Worm (Caenorhabditis elegans) whole organism, young adult: ENCODE measurements around the gene srt-4.

Source experiments
- B0035.1 ChIP-seq: sonication (generic microtip); optimal IDR thresholded peaks from 2 replicates; lab custom pipeline; 2016; ENCODE audit warnings: missing genetic modification characterization, mild to moderate bottlenecking, missing compliant biosample characterization, missing genotype, missing genetic modification reagents
- B0261.1 ChIP-seq: sonication (generic microtip); optimal IDR thresholded peaks from 2 replicates; lab custom pipeline; 2016; ENCODE audit warnings: mild to moderate bottlenecking, missing genetic modification characterization, moderate library complexity, missing compliant biosample characterization
- B0336.3 ChIP-seq: fragments of 200-800 bp; sonication (Bioruptor generic); IDR thresholded peaks from 2 replicates; pipeline ENCODE4 v1.3.6; 2022; ENCODE audit warnings: missing genetic modification characterization, missing compliant biosample characterization
- C17E4.6 ChIP-seq: fragments of 200-800 bp; sonication (Bioruptor generic); IDR thresholded peaks from 2 replicates; pipeline ENCODE4 v1.3.6; 2022; ENCODE audit warnings: missing genetic modification reagents, missing genetic modification characterization, missing compliant biosample characterization
- D2030.7 ChIP-seq: fragments of 200-800 bp; sonication (Bioruptor generic); IDR thresholded peaks from 2 replicates; pipeline ENCODE4 v1.3.6; 2022; ENCODE audit warnings: missing genetic modification reagents, missing genetic modification characterization, missing compliant biosample characterization
- F39B2.1 ChIP-seq: fragments of 200-800 bp; sonication (Bioruptor generic); IDR thresholded peaks from 2 replicates; pipeline ENCODE4 v1.3.6; 2022; ENCODE audit warnings: missing genetic modification reagents, missing genetic modification characterization, missing compliant biosample characterization
- F49E8.2 ChIP-seq: sonication (generic microtip); optimal IDR thresholded peaks from 3 replicates; lab custom pipeline; 2017; ENCODE audit warnings: missing genetic modification characterization, mild to moderate bottlenecking, missing compliant biosample characterization, antibody characterized with exemption, moderate library complexity; ENCODE audit not compliant: insufficient read depth
- F52B5.7 ChIP-seq: sonication (generic microtip); optimal IDR thresholded peaks from 2 replicates; lab custom pipeline; 2016; ENCODE audit warnings: mild to moderate bottlenecking, missing genetic modification characterization, missing compliant biosample characterization
- F57C9.4 ChIP-seq: sonication (generic microtip); optimal IDR thresholded peaks from 2 replicates; lab custom pipeline; 2017; ENCODE audit warnings: mild to moderate bottlenecking, missing genetic modification characterization, missing compliant biosample characterization
- T26A5.8 ChIP-seq: sonication (generic microtip); optimal IDR thresholded peaks from 2 replicates; lab custom pipeline; 2016; ENCODE audit warnings: missing genetic modification characterization, missing compliant biosample characterization
- Y53G8AR.9 ChIP-seq: fragments of 200-800 bp; sonication (Bioruptor generic); conservative IDR thresholded peaks from 2 replicates; pipeline ENCODE4 v1.3.6; 2022; ENCODE audit warnings: missing genetic modification reagents, missing genetic modification characterization, missing compliant biosample characterization
- ZK185.1 ChIP-seq: sonication (generic microtip); optimal IDR thresholded peaks from 2 replicates; lab custom pipeline; 2016; ENCODE audit warnings: mild to moderate bottlenecking, missing genetic modification characterization, missing compliant biosample characterization; ENCODE audit not compliant: poor library complexity, severe bottlenecking
- attf-3 ChIP-seq: fragments of 200-800 bp; sonication (Bioruptor generic); conservative IDR thresholded peaks from 2 replicates; pipeline ENCODE4 v1.3.6; 2022; ENCODE audit warnings: missing genetic modification reagents, missing genetic modification characterization, missing compliant biosample characterization
- attf-5 ChIP-seq: fragments of 200-800 bp; sonication (Bioruptor generic); optimal IDR thresholded peaks from 2 replicates; lab custom pipeline; 2018; ENCODE audit warnings: mild to moderate bottlenecking, missing genetic modification characterization, missing compliant biosample characterization
- attf-6 ChIP-seq: fragments of 200-800 bp; sonication (Bioruptor generic); IDR thresholded peaks from 2 replicates; pipeline ENCODE4 v1.3.6; 2022; ENCODE audit warnings: missing genetic modification reagents, missing genetic modification characterization, missing compliant biosample characterization
- ccch-3 ChIP-seq: fragments of 200-800 bp; sonication (Bioruptor generic); optimal IDR thresholded peaks from 2 replicates; lab custom pipeline; 2018; ENCODE audit warnings: mild to moderate bottlenecking, missing genetic modification characterization, missing compliant biosample characterization
- cebp-1 ChIP-seq, 2 experiments: fragments of 200-800 bp in 1 of 2; sonication (Bioruptor generic) in 1 of 2; sonication (generic microtip) in 1 of 2; IDR thresholded peaks in 1 of 2; optimal IDR thresholded peaks in 1 of 2; 2 replicates each; pipeline versions ENCODE4 v1.3.6 to Lab custom; 2017 to 2022; ENCODE audit warnings: missing compliant biosample characterization in 2 of 2, missing genetic modification characterization in 2 of 2, mild to moderate bottlenecking in 1 of 2, missing genetic modification reagents in 1 of 2, moderate library complexity in 1 of 2
- chd-7 ChIP-seq: sonication (generic microtip); optimal IDR thresholded peaks from 2 replicates; lab custom pipeline; 2016; ENCODE audit warnings: mild to moderate bottlenecking, missing genetic modification characterization, moderate library complexity, missing compliant biosample characterization
- die-1 ChIP-seq: sonication (generic microtip); optimal IDR thresholded peaks from 2 replicates; lab custom pipeline; 2016; ENCODE audit warnings: missing genotype, mild to moderate bottlenecking, missing genetic modification characterization, missing compliant biosample characterization
- dox-1 ChIP-seq: fragments of 200-800 bp; sonication (Bioruptor generic); IDR thresholded peaks from 2 replicates; pipeline ENCODE4 v1.3.6; 2022; ENCODE audit warnings: missing genetic modification reagents, missing genetic modification characterization, missing compliant biosample characterization
- dpff-1 ChIP-seq: sonication (generic microtip); optimal IDR thresholded peaks from 2 replicates; lab custom pipeline; 2017; ENCODE audit warnings: mild to moderate bottlenecking, missing genetic modification characterization, missing compliant biosample characterization
- egl-44 ChIP-seq: fragments of 200-800 bp; sonication (Bioruptor generic); IDR thresholded peaks from 2 replicates; pipeline ENCODE4 v1.3.6; 2022; ENCODE audit warnings: missing genetic modification reagents, missing genetic modification characterization, missing compliant biosample characterization
- egrh-3 ChIP-seq: fragments of 200-800 bp; sonication (Bioruptor generic); IDR thresholded peaks from 2 replicates; pipeline ENCODE4 v1.3.6; 2022; ENCODE audit warnings: missing genetic modification reagents, missing genetic modification characterization, missing compliant biosample characterization
- him-1 ChIP-seq: sonication (generic microtip); optimal IDR thresholded peaks from 2 replicates; lab custom pipeline; 2016; ENCODE audit warnings: missing genotype, missing genetic modification reagents, missing genetic modification characterization, missing compliant biosample characterization
- hlh-12 ChIP-seq: sonication (generic microtip); optimal IDR thresholded peaks from 2 replicates; lab custom pipeline; 2016; ENCODE audit warnings: missing genetic modification characterization, missing compliant biosample characterization
- hlh-26 ChIP-seq: fragments of 200-800 bp; sonication (Bioruptor generic); conservative IDR thresholded peaks from 2 replicates; pipeline ENCODE4 v1.3.6; 2022; ENCODE audit warnings: missing genetic modification reagents, missing genetic modification characterization, missing compliant biosample characterization
- let-526 ChIP-seq: fragments of 200-800 bp; sonication (Bioruptor generic); IDR thresholded peaks from 2 replicates; pipeline ENCODE4 v1.3.6; 2022; ENCODE audit warnings: missing genetic modification reagents, missing genetic modification characterization, missing compliant biosample characterization
- lin-35 ChIP-seq, 3 experiments: fragments of 150-350 bp in 2 of 3; sonication (generic microtip) in 1 of 3; optimal IDR thresholded peaks; 2 replicates each; lab custom pipeline; 2014 to 2018; ENCODE audit warnings: missing biosample characterization in 3 of 3, missing genetic modification characterization in 3 of 3, missing genetic modification reagents in 3 of 3
- lin-54 ChIP-seq: fragments of 200-800 bp; sonication (Bioruptor generic); optimal IDR thresholded peaks from 2 replicates; lab custom pipeline; 2018; ENCODE audit warnings: mild to moderate bottlenecking, missing genetic modification characterization, missing compliant biosample characterization
- lsl-1 ChIP-seq: fragments of 200-800 bp; sonication (Bioruptor generic); optimal IDR thresholded peaks from 2 replicates; lab custom pipeline; 2018; ENCODE audit warnings: mild to moderate bottlenecking, missing genetic modification characterization, moderate library complexity, missing compliant biosample characterization
- madf-10 ChIP-seq: sonication (generic microtip); optimal IDR thresholded peaks from 2 replicates; lab custom pipeline; 2016; ENCODE audit warnings: mild to moderate bottlenecking, missing genetic modification characterization, missing compliant biosample characterization
- madf-3 ChIP-seq: fragments of 200-800 bp; sonication (Bioruptor generic); IDR thresholded peaks from 2 replicates; pipeline ENCODE4 v1.3.6; 2022; ENCODE audit warnings: missing genetic modification reagents, missing genetic modification characterization, missing compliant biosample characterization
- mxl-1 ChIP-seq: sonication (generic microtip); optimal IDR thresholded peaks from 2 replicates; lab custom pipeline; 2016; ENCODE audit warnings: missing genetic modification characterization, missing compliant biosample characterization
- nfya-2 ChIP-seq: fragments of 200-800 bp; sonication (Bioruptor generic); IDR thresholded peaks from 2 replicates; pipeline ENCODE4 v1.3.6; 2022; ENCODE audit warnings: missing genetic modification reagents, missing genetic modification characterization, missing compliant biosample characterization
- nhr-27 ChIP-seq: fragments of 200-800 bp; sonication (Bioruptor generic); optimal IDR thresholded peaks from 2 replicates; lab custom pipeline; 2018; ENCODE audit warnings: mild to moderate bottlenecking, missing genetic modification characterization, moderate library complexity, missing compliant biosample characterization
- nhr-90 ChIP-seq: sonication (generic microtip); optimal IDR thresholded peaks from 2 replicates; lab custom pipeline; 2016; ENCODE audit warnings: missing genotype, mild to moderate bottlenecking, missing genetic modification characterization, missing compliant biosample characterization
- pha-4 ChIP-seq: fragments of 150-350 bp; sonication (generic microtip); optimal IDR thresholded peaks from 2 replicates; lab custom pipeline; 2014; ENCODE audit warnings: missing biosample characterization, missing genetic modification reagents, missing genetic modification characterization
- repo-1 ChIP-seq: sonication (generic microtip); optimal IDR thresholded peaks from 2 replicates; lab custom pipeline; 2017; ENCODE audit warnings: mild to moderate bottlenecking, missing genetic modification characterization, missing compliant biosample characterization
- snpc-4 ChIP-seq, 5 experiments: fragments of 150-350 bp in 1 of 5; sonication (generic microtip) in 4 of 5; optimal IDR thresholded peaks; 2 replicates each; lab custom pipeline; 2014 to 2018; ENCODE audit warnings: missing genetic modification characterization in 5 of 5, missing biosample characterization in 3 of 5, antibody characterized with exemption in 2 of 5, mild to moderate bottlenecking in 2 of 5, missing compliant biosample characterization in 2 of 5, missing genotype in 2 of 5, moderate library complexity in 2 of 5, missing genetic modification reagents in 1 of 5
- somi-1 ChIP-seq: fragments of 200-800 bp; sonication (Bioruptor generic); optimal IDR thresholded peaks from 2 replicates; lab custom pipeline; 2018; ENCODE audit warnings: mild to moderate bottlenecking, missing genetic modification characterization, missing compliant biosample characterization
- tbp1 ChIP-seq: fragments of 200-800 bp; sonication (Bioruptor generic); optimal IDR thresholded peaks from 2 replicates; lab custom pipeline; 2018; ENCODE audit warnings: mild to moderate bottlenecking, missing genetic modification characterization, missing compliant biosample characterization
- tlf-1 ChIP-seq: fragments of 200-800 bp; sonication (Bioruptor generic); optimal IDR thresholded peaks from 2 replicates; lab custom pipeline; 2018; ENCODE audit warnings: mild to moderate bottlenecking, missing genetic modification characterization, missing compliant biosample characterization
- unc-130 ChIP-seq: sonication (generic microtip); optimal IDR thresholded peaks from 2 replicates; lab custom pipeline; 2016; ENCODE audit warnings: missing genetic modification reagents, missing genetic modification characterization, missing compliant biosample characterization
- zim-3 ChIP-seq: sonication (generic microtip); optimal IDR thresholded peaks from 2 replicates; lab custom pipeline; 2017; ENCODE audit warnings: mild to moderate bottlenecking, missing genetic modification characterization, moderate library complexity, missing compliant biosample characterization
- ztf-18 ChIP-seq: sonication (generic microtip); optimal IDR thresholded peaks from 2 replicates; lab custom pipeline; 2016; ENCODE audit warnings: missing genotype, mild to moderate bottlenecking, missing genetic modification characterization, missing compliant biosample characterization
- ztf-22 ChIP-seq: fragments of 200-800 bp; sonication (Bioruptor generic); optimal IDR thresholded peaks from 2 replicates; lab custom pipeline; 2018; ENCODE audit warnings: mild to moderate bottlenecking, missing genetic modification characterization, moderate library complexity, missing compliant biosample characterization
- ztf-25 ChIP-seq: fragments of 200-800 bp; sonication (Bioruptor generic); IDR thresholded peaks from 2 replicates; pipeline ENCODE4 v1.3.6; 2022; ENCODE audit warnings: missing genetic modification reagents, missing genetic modification characterization, missing compliant biosample characterization
- ztf-6 ChIP-seq: fragments of 200-800 bp; sonication (Bioruptor generic); IDR thresholded peaks from 2 replicates; pipeline ENCODE4 v1.3.6; 2022; ENCODE audit warnings: missing genetic modification reagents, missing genetic modification characterization, missing compliant biosample characterization

The srt-4 gene

DNA sequence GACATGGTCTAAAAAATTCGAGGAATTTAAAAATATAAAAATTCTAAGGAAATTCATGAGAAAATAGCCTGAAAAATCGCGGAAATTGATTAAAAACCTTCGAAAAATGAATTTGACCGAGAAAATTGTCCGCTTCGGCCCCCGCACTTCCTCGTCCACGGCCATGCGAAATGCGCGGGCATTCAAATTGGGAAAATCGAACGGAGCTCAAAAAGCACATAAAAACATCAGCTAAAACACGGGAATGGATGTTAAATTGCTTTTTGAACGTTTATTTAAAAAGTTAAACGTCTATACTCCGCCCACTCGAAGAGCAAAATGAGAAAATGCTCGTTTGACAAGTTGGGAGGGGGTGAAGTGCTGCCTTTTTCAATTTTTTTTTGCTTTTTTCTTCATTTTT is 25.4 kb downstream of the srt-4 start, which contains the start of gene F53E10.6:
Gene F53E10.6, minus strand, starts transcription at position 8 of the 400 bp plus-strand sequence.
- TF ChIP-seq F49E8.2 (tag; lab: Kevin White, UChicago) (no peak), nhr-27 (tag; lab: Kevin White, UChicago) (no peak), dpff-1 (no peak), tlf-1 (GFP tag; lab: Kevin White, UChicago) (no peak), Y53G8AR.9 (no peak), lin-35 (GFP tag; optimal IDR thresholded peaks at IDR 0.05; lab: Kevin White, UChicago) (peak in 1 of 3 experiments; percentile 65), F52B5.7 (tag; lab: Kevin White, UChicago) (no peak), lsl-1 (GFP tag; lab: Kevin White, UChicago) (peak; percentile 30), die-1 (tag; lab: Kevin White, UChicago) (no peak), let-526 (GFP tag; lab: Robert Waterston, UW) (no peak), F57C9.4 (tag; lab: Kevin White, UChicago) (no peak), F39B2.1 (GFP tag; lab: Robert Waterston, UW) (no peak), mxl-1 (tag; lab: Kevin White, UChicago) (no peak), pha-4 (tag; lab: Kevin White, UChicago) (no peak), ZK185.1 (tag; lab: Kevin White, UChicago) (no peak), somi-1 (GFP tag; lab: Kevin White, UChicago) (no peak), unc-130 (GFP tag; lab: Kevin White, UChicago) (peak; percentile 37), dox-1 (peak; percentile 55; the same call in 1 of the 2 replicates), snpc-4 (GFP tag; optimal IDR thresholded peaks at IDR 0.05; lab: Kevin White, UChicago) (no peak), snpc-4 (tag; optimal IDR thresholded peaks at IDR 0.05; lab: Kevin White, UChicago) (no peak), nhr-90 (tag; lab: Kevin White, UChicago) (no peak), ztf-22 (GFP tag; lab: Kevin White, UChicago) (no peak), repo-1 (tag; lab: Kevin White, UChicago) (no peak), egrh-3 (GFP tag; lab: Robert Waterston, UW) (no peak), zim-3 (tag; lab: Kevin White, UChicago) (no peak), B0035.1 (tag; lab: Kevin White, UChicago) (no peak), ccch-3 (no peak), nfya-2 (GFP tag; lab: Robert Waterston, UW) (no peak), attf-6 (no peak), ztf-25 (GFP tag; lab: Robert Waterston, UW) (no peak), B0261.1 (tag; lab: Kevin White, UChicago) (no peak), tbp1 (no peak), ztf-18 (no peak), ztf-6 (GFP tag; lab: Robert Waterston, UW) (no peak), madf-3 (GFP tag; lab: Robert Waterston, UW) (no peak), attf-3 (GFP tag; lab: Robert Waterston, UW) (no peak), T26A5.8 (tag; lab: Kevin White, UChicago) (no peak), hlh-12 (no peak), lin-54 (peak; percentile 86), chd-7 (tag; lab: Kevin White, UChicago) (no peak), C17E4.6 (GFP tag; lab: Robert Waterston, UW) (no peak), madf-10 (tag; lab: Kevin White, UChicago) (no peak), him-1 (tag; lab: Kevin White, UChicago) (no peak), cebp-1 (GFP tag; IDR thresholded peaks at IDR 0.05; lab: Robert Waterston, UW) (no peak), cebp-1 (tag; optimal IDR thresholded peaks at IDR 0.05; lab: Kevin White, UChicago) (no peak), attf-5 (GFP tag; lab: Kevin White, UChicago) (no peak), egl-44 (no peak), hlh-26 (GFP tag; lab: Robert Waterston, UW) (no peak), B0336.3 (GFP tag; lab: Robert Waterston, UW) (no peak), D2030.7 (GFP tag; lab: Robert Waterston, UW) (0 out of 2 replicates have a peak, but pooled peaks have one; percentile 23)
